Worm (Caenorhabditis elegans) whole organism, mixed stage, embryonic: ENCODE results near the gene lido-1.

Experiments
- M03D4.4 ChIP-seq: sonication (generic microtip); optimal IDR thresholded peaks from 2 replicates; lab custom pipeline; 2017; ENCODE audit warnings: mild to moderate bottlenecking, missing genetic modification characterization, missing compliant biosample characterization
- bed-3 ChIP-seq: fragments of 200-800 bp; sonication (Bioruptor generic); optimal IDR thresholded peaks from 3 replicates; lab custom pipeline; 2018; ENCODE audit warnings: mild to moderate bottlenecking, missing genetic modification characterization, moderate library complexity, missing compliant biosample characterization
- ceh-43 ChIP-seq: fragments of 200-800 bp; sonication (Bioruptor generic); optimal IDR thresholded peaks from 2 replicates; lab custom pipeline; 2018; ENCODE audit warnings: mild to moderate bottlenecking, missing genetic modification characterization, moderate library complexity, missing compliant biosample characterization
- ceh-83 ChIP-seq: fragments of 200-800 bp; sonication (Bioruptor generic); optimal IDR thresholded peaks from 2 replicates; lab custom pipeline; 2018; ENCODE audit warnings: mild to moderate bottlenecking, missing genetic modification characterization, missing compliant biosample characterization
- ces-1 ChIP-seq: fragments of 150-350 bp; optimal IDR thresholded peaks from 2 replicates; lab custom pipeline; 2014; ENCODE audit warnings: missing biosample characterization, missing genetic modification reagents, missing genetic modification characterization
- cnd-1 ChIP-seq: fragments of 200-800 bp; sonication (Bioruptor generic); optimal IDR thresholded peaks from 2 replicates; lab custom pipeline; 2018; ENCODE audit warnings: mild to moderate bottlenecking, missing genetic modification characterization, missing compliant biosample characterization
- elt-1 ChIP-seq: sonication (generic microtip); optimal IDR thresholded peaks from 2 replicates; lab custom pipeline; 2017; ENCODE audit warnings: missing genetic modification characterization, mild to moderate bottlenecking, missing compliant biosample characterization, antibody characterized with exemption, moderate library complexity, borderline replicate concordance; ENCODE audit not compliant: insufficient read depth
- elt-3 ChIP-seq: fragments of 150-350 bp; optimal IDR thresholded peaks from 2 replicates; lab custom pipeline; 2014; ENCODE audit warnings: missing biosample characterization, missing genetic modification characterization
- flh-1 ChIP-seq: fragments of 200-800 bp; sonication (Bioruptor generic); optimal IDR thresholded peaks from 2 replicates; lab custom pipeline; 2018; ENCODE audit warnings: mild to moderate bottlenecking, missing genetic modification characterization, moderate library complexity, missing compliant biosample characterization
- ham-2 ChIP-seq: fragments of 200-800 bp; sonication (Bioruptor generic); optimal IDR thresholded peaks from 2 replicates; lab custom pipeline; 2018; ENCODE audit warnings: mild to moderate bottlenecking, missing genetic modification characterization, missing compliant biosample characterization
- hlh-1 ChIP-seq: fragments of 150-350 bp; optimal IDR thresholded peaks from 2 replicates; lab custom pipeline; 2014; ENCODE audit warnings: missing biosample characterization, missing genetic modification reagents, missing genetic modification characterization
- lin-32 ChIP-seq: fragments of 200-800 bp; sonication (Bioruptor generic); optimal IDR thresholded peaks from 2 replicates; lab custom pipeline; 2018; ENCODE audit warnings: mild to moderate bottlenecking, missing genetic modification characterization, missing compliant biosample characterization
- lsy-2 ChIP-seq: fragments of 150-350 bp; optimal IDR thresholded peaks from 2 replicates; lab custom pipeline; 2014; ENCODE audit warnings: missing biosample characterization, missing genetic modification characterization
- mep-1 ChIP-seq: fragments of 150-350 bp; optimal IDR thresholded peaks from 2 replicates; lab custom pipeline; 2017; ENCODE audit warnings: missing biosample characterization, missing genetic modification reagents, missing genetic modification characterization, inconsistent platforms
- mls-2 ChIP-seq: sonication (generic microtip); optimal IDR thresholded peaks from 2 replicates; lab custom pipeline; 2016; ENCODE audit warnings: mild to moderate bottlenecking, missing genetic modification characterization, moderate library complexity, missing compliant biosample characterization
- nhr-2 ChIP-seq: fragments of 150-350 bp; optimal IDR thresholded peaks from 2 replicates; lab custom pipeline; 2014; ENCODE audit warnings: missing biosample characterization, missing genetic modification characterization
- nhr-237 ChIP-seq: fragments of 150-350 bp; optimal IDR thresholded peaks from 2 replicates; lab custom pipeline; 2014; ENCODE audit warnings: missing biosample characterization, missing genetic modification characterization
- nhr-28 ChIP-seq: fragments of 150-350 bp; optimal IDR thresholded peaks from 2 replicates; lab custom pipeline; 2014; ENCODE audit warnings: missing biosample characterization, missing genetic modification characterization
- nhr-76 ChIP-seq: sonication (generic microtip); optimal IDR thresholded peaks from 2 replicates; lab custom pipeline; 2017; ENCODE audit warnings: missing biosample characterization, missing genetic modification characterization
- pha-4 ChIP-seq: fragments of 150-350 bp; optimal IDR thresholded peaks from 2 replicates; lab custom pipeline; 2018; ENCODE audit warnings: missing biosample characterization, missing genetic modification reagents, missing genetic modification characterization
- sem-2 ChIP-seq: fragments of 200-800 bp; sonication (Bioruptor generic); optimal IDR thresholded peaks from 2 replicates; lab custom pipeline; 2018; ENCODE audit warnings: mild to moderate bottlenecking, missing genetic modification characterization, missing compliant biosample characterization
- snpc-4 ChIP-seq: fragments of 150-350 bp; optimal IDR thresholded peaks from 2 replicates; lab custom pipeline; 2014; ENCODE audit warnings: missing biosample characterization, missing genetic modification characterization
- sptf-1 ChIP-seq: sonication (generic microtip); optimal IDR thresholded peaks from 2 replicates; lab custom pipeline; 2017; ENCODE audit warnings: mild to moderate bottlenecking, missing genetic modification characterization, moderate library complexity, missing compliant biosample characterization
- tbx-8 ChIP-seq: fragments of 200-800 bp; sonication (Bioruptor generic); optimal IDR thresholded peaks from 2 replicates; lab custom pipeline; 2018; ENCODE audit warnings: mild to moderate bottlenecking, missing genetic modification characterization, moderate library complexity, missing compliant biosample characterization
- unc-120 ChIP-seq: sonication (generic microtip); optimal IDR thresholded peaks from 2 replicates; lab custom pipeline; 2017; ENCODE audit warnings: missing genetic modification characterization, missing compliant biosample characterization; ENCODE audit not compliant: poor library complexity, severe bottlenecking
- unc-62 ChIP-seq: fragments of 150-350 bp; optimal IDR thresholded peaks from 2 replicates; lab custom pipeline; 2014; ENCODE audit warnings: missing biosample characterization, missing genetic modification reagents, missing genetic modification characterization
- zip-8 ChIP-seq: fragments of 150-350 bp; optimal IDR thresholded peaks from 2 replicates; lab custom pipeline; 2014; ENCODE audit warnings: missing biosample characterization, missing genetic modification characterization
- ztf-11 ChIP-seq: fragments of 150-350 bp; optimal IDR thresholded peaks from 2 replicates; lab custom pipeline; 2014; ENCODE audit warnings: missing biosample characterization, missing genetic modification characterization

The lido-1 gene

DNA sequence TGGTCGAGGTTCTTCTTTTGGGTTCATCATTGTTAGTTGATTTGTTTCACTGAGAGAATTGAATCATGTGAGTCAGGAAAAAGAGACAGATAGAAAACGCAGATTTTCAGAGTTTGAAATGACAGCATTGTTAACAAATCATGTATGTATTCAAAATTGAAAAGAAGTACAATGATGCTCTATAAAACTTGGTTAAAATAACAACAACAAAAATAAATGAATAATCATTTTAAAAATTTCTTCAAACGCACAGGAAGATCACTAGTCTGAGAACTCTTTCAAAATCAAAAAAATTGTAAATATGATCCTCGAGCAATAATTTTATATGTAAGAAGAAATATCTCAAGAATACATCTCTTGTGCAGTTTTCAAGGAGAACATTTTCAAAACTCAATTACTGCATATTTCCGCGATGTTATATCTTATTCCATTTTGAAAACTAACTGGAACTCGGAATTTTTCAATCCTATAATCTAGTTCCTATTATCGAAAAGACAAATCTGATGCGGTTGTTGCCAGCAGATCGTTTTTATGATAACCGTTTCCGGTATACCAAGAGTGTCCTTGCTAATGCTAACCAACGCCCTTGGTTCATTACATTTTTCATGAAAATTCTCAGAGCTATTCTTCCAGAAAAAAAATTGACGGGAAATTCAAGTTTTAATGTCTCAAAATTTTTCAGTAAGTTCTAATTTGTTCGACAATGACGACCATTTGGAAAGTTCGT lies at the start of gene lido-1:
TSS of gene lido-1 (minus strand) at position 51 of the 727 bp plus-strand sequence.
- TF ChIP-seq sem-2 (GFP tag; lab: Kevin White, UChicago) (no peak), elt-1 (tag; lab: Kevin White, UChicago) (peak; percentile 26), zip-8 (tag; lab: Kevin White, UChicago) (no peak)

ce11 chrX:17140447-17140846 lies 44.1 kb upstream of the lido-1 start:
- TF ChIP-seq flh-1 (GFP tag; lab: Kevin White, UChicago) (no peak), ztf-11 (no peak), lsy-2 (tag; lab: Kevin White, UChicago) (no peak), sptf-1 (no peak), nhr-237 (tag; lab: Kevin White, UChicago) (no peak), zip-8 (tag; lab: Kevin White, UChicago) (no peak), nhr-76 (tag; lab: Kevin White, UChicago) (no peak)

- TF ChIP-seq bed-3 (GFP tag; lab: Kevin White, UChicago) (no peak), elt-3 (tag; lab: Kevin White, UChicago) (no peak), elt-1 (tag; lab: Kevin White, UChicago) (no peak), cnd-1 (tag; lab: Kevin White, UChicago) (no peak), nhr-76 (tag; lab: Kevin White, UChicago) (no peak), lsy-2 (tag; lab: Kevin White, UChicago) (no peak), ham-2 (no peak), nhr-2 (tag; lab: Kevin White, UChicago) (no peak), ceh-83 (GFP tag; lab: Kevin White, UChicago) (no peak), snpc-4 (tag; lab: Kevin White, UChicago) (no peak), zip-8 (tag; lab: Kevin White, UChicago) (no peak), pha-4 (tag; lab: Kevin White, UChicago) (no peak), nhr-28 (tag; lab: Kevin White, UChicago) (no peak)
These were observed 42.9 kb upstream of the lido-1 start for ce11 chrX:17139204-17139780.

DNA sequence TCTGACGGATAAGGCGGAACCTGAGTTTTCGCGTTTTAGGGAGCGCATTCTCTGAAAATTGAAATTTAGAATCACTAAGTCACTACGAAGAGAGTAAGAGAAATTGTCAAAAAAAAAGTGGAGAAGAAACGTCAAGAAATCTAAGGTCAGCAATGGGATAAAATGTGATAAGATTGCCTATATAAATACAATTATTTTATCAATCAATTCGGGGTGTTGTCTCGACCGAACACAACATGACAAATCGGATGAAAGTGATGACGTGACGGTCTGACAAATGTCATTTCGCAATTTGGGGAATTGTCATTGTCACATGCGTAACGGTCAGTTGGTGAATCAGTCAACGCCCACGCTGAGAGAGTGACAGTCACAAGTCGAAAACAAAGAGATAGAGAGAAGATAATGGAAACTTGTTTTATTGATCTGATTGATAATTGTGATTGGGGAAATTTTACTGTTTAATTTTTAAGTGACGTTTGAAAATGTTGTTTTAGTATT lies 41.8 kb upstream of the lido-1 start, which contains the start of gene cnp-3:
TSS of gene cnp-3 (minus strand) at position 51 of the 498 bp plus-strand sequence.
- TF ChIP-seq nhr-28 (tag; lab: Kevin White, UChicago) (no peak), elt-3 (tag; lab: Kevin White, UChicago) (no peak), unc-62 (GFP tag; lab: Kevin White, UChicago) (peak; percentile 59)

DNA sequence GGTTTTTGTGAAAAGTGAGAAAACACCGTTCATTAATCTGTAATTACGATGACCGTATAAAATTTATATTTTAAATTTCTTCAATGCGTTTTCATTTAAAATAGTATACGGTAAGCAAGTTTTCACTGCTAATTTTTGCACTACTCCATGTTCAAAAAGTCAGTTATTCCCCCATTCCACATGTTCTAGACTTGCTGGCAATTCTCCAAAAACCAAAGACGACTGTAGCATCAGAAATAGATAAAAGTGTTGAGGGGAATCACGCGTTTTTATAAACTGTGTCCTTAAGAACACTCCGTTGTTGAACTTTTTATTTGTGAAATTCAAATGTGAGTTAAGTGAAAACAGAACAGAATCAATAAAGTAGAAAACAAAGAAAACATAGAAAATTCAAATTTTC lies 39.3 kb upstream of the lido-1 start:
- TF ChIP-seq pha-4 (tag; lab: Kevin White, UChicago) = no peak
- no peak for TF ChIP-seq tbx-8
- no peak for TF ChIP-seq elt-1 (tag; lab: Kevin White, UChicago)
- no peak for TF ChIP-seq cnd-1 (tag; lab: Kevin White, UChicago)
- TF ChIP-seq mep-1 (tag; lab: Kevin White, UChicago) = no peak
- TF ChIP-seq lsy-2 (tag; lab: Kevin White, UChicago) = no peak
- TF ChIP-seq ces-1 = no peak
- TF ChIP-seq hlh-1 = no peak
- no peak for TF ChIP-seq M03D4.4
- no peak for TF ChIP-seq ceh-83 (GFP tag; lab: Kevin White, UChicago)
- no peak for TF ChIP-seq unc-120 (tag; lab: Kevin White, UChicago)
- TF ChIP-seq ceh-43 (GFP tag; lab: Kevin White, UChicago) = no peak
- TF ChIP-seq unc-62 (GFP tag; lab: Kevin White, UChicago) = no peak
- TF ChIP-seq lin-32 (GFP tag; lab: Kevin White, UChicago) = no peak
- TF ChIP-seq bed-3 (GFP tag; lab: Kevin White, UChicago) = no peak
- no peak for TF ChIP-seq mls-2 (tag; lab: Kevin White, UChicago)
